Fruit fly (Drosophila melanogaster): ENCODE results near the gene Ocho.

Gene Ocho

dm6 chr3L:14971893-14972624 is 2.6 kb upstream of the Ocho start (continued):
- TF ChIP-seq rgr (GFP tag; optimal IDR thresholded peaks at IDR 0.05): peak; percentile 28
- TF ChIP-seq usp (GFP tag; optimal IDR thresholded peaks at IDR 0.05): no peak
- no peak for TF ChIP-seq Vsx2 (GFP tag; optimal IDR thresholded peaks at IDR 0.05; ENCODE audit: partially characterized antibody)

dm6 chr3L:14972625-14973250 is 1.9 kb upstream of the Ocho start, which contains the start of gene Brd:
Gene Brd (plus strand): TSS chr3L:14972667.
- no peak for TF ChIP-seq Hr78 (GFP tag; optimal IDR thresholded peaks at IDR 0.05)
- TF ChIP-seq foxo (GFP tag; optimal IDR thresholded peaks at IDR 0.05): no peak
- TF ChIP-seq lola (GFP tag; optimal IDR thresholded peaks at IDR 0.05): no peak
- no peak for TF ChIP-seq HLH106 (tag; optimal IDR thresholded peaks at IDR 0.05)
- TF ChIP-seq Mio (GFP tag; optimal IDR thresholded peaks at IDR 0.05): no peak
- TF ChIP-seq Hr83 (GFP tag; optimal IDR thresholded peaks at IDR 0.05; ENCODE audit: poor library complexity, severe bottlenecking): no peak
- TF ChIP-seq fru (GFP tag; optimal IDR thresholded peaks at IDR 0.05): no peak
- no peak for TF ChIP-seq Hnf4 (GFP tag; optimal IDR thresholded peaks at IDR 0.05)
- TF ChIP-seq br (GFP tag; optimal IDR thresholded peaks at IDR 0.05): no peak

- TF ChIP-seq lola (GFP tag; optimal IDR thresholded peaks at IDR 0.05) (no peak), CrebA (GFP tag; optimal IDR thresholded peaks at IDR 0.05; ENCODE audit: borderline replicate concordance) (peak; percentile 75), woc (GFP tag; optimal IDR thresholded peaks at IDR 0.05) (peak; percentile 10), dmrt93B (GFP tag; optimal IDR thresholded peaks at IDR 0.05) (no peak), dl (GFP tag; optimal IDR thresholded peaks at IDR 0.05; ENCODE audit: insufficient read depth in 1 of 2, partially characterized antibody in 2 of 2) (peak; percentile 15 to 20), dsf (GFP tag; optimal IDR thresholded peaks at IDR 0.05; ENCODE audit: borderline replicate concordance) (no peak), psq (GFP tag; optimal IDR thresholded peaks at IDR 0.05) (peak; percentile 89), Dif (GFP tag; optimal IDR thresholded peaks at IDR 0.05; ENCODE audit: partially characterized antibody) (peak; percentile 59), Rel (GFP tag; optimal IDR thresholded peaks at IDR 0.05) (peak; percentile 61), Rel (tag; optimal IDR thresholded peaks at IDR 0.05) (no peak), brk (GFP tag; optimal IDR thresholded peaks at IDR 0.05) (peak; percentile 74), fru (GFP tag; optimal IDR thresholded peaks at IDR 0.05) (peak; percentile 50), Hr83 (GFP tag; optimal IDR thresholded peaks at IDR 0.05; ENCODE audit: poor library complexity, severe bottlenecking) (peak; percentile 46), Sp1 (GFP tag; optimal IDR thresholded peaks at IDR 0.05) (peak; percentile 17), HLH106 (tag; optimal IDR thresholded peaks at IDR 0.05) (no peak), Vsx2 (GFP tag; optimal IDR thresholded peaks at IDR 0.05; ENCODE audit: partially characterized antibody) (peak; percentile 53), Myc (optimal IDR thresholded peaks at IDR 0.05) (no peak)
These were observed 1.4 kb upstream of the Ocho start for dm6 chr3L:14973251-14973625.

dm6 chr3L:14974952-14975351 is 304 bp downstream of the Ocho start:
- TF ChIP-seq Hr83 (GFP tag; optimal IDR thresholded peaks at IDR 0.05; ENCODE audit: poor library complexity, severe bottlenecking) (no peak), rgr (GFP tag; optimal IDR thresholded peaks at IDR 0.05) (no peak), tai (GFP tag; optimal IDR thresholded peaks at IDR 0.05) (no peak)

- TF ChIP-seq HLH106 (tag; optimal IDR thresholded peaks at IDR 0.05) (no peak), Hr78 (GFP tag; optimal IDR thresholded peaks at IDR 0.05) (no peak), Vsx2 (GFP tag; optimal IDR thresholded peaks at IDR 0.05; ENCODE audit: partially characterized antibody) (no peak), Jra (GFP tag; optimal IDR thresholded peaks at IDR 0.05) (no peak), Dfd (GFP tag; optimal IDR thresholded peaks at IDR 0.05) (no peak), rgr (GFP tag; optimal IDR thresholded peaks at IDR 0.05) (no peak), h (GFP tag; optimal IDR thresholded peaks at IDR 0.05) (no peak), pan (optimal IDR thresholded peaks at IDR 0.05) (no peak), sage (GFP tag; optimal IDR thresholded peaks at IDR 0.05) (no peak), GATAd (GFP tag; optimal IDR thresholded peaks at IDR 0.05) (no peak), br (GFP tag; optimal IDR thresholded peaks at IDR 0.05) (no peak), OdsH (GFP tag; optimal IDR thresholded peaks at IDR 0.05) (no peak), Mio (GFP tag; optimal IDR thresholded peaks at IDR 0.05) (no peak), jim (GFP tag; optimal IDR thresholded peaks at IDR 0.05) (no peak), Dif (GFP tag; optimal IDR thresholded peaks at IDR 0.05; ENCODE audit: partially characterized antibody) (no peak), foxo (GFP tag; optimal IDR thresholded peaks at IDR 0.05) (no peak), brk (GFP tag; optimal IDR thresholded peaks at IDR 0.05) (no peak), dsf (GFP tag; optimal IDR thresholded peaks at IDR 0.05; ENCODE audit: borderline replicate concordance) (no peak), Sp1 (GFP tag; optimal IDR thresholded peaks at IDR 0.05) (no peak)
These were observed 1.4 kb downstream of the Ocho start for dm6 chr3L:14976026-14976425.
